Worm (Caenorhabditis elegans) whole organism, L2 larva: Measurements from ENCODE around the gene dct-18.

Source experiments
- C34F6.9 ChIP-seq: fragments of 150-350 bp; optimal IDR thresholded peaks from 2 replicates; lab custom pipeline; 2014; ENCODE audit warnings: missing biosample characterization, missing genetic modification characterization
- F13H6.1 ChIP-seq: sonication (generic microtip); optimal IDR thresholded peaks from 2 replicates; lab custom pipeline; 2016; ENCODE audit warnings: missing genetic modification characterization, missing compliant biosample characterization
- R02D3.7 ChIP-seq: fragments of 150-350 bp; optimal IDR thresholded peaks from 2 replicates; lab custom pipeline; 2014; ENCODE audit warnings: missing biosample characterization, missing genetic modification characterization
- Y55F3AM.14 ChIP-seq: fragments of 200-800 bp; sonication (Bioruptor generic); optimal IDR thresholded peaks from 2 replicates; lab custom pipeline; 2018; ENCODE audit warnings: mild to moderate bottlenecking, missing genetic modification characterization, missing compliant biosample characterization
- ZK546.5 ChIP-seq: sonication (generic microtip); optimal IDR thresholded peaks from 2 replicates; lab custom pipeline; 2017; ENCODE audit warnings: missing biosample characterization, missing genetic modification characterization
- alr-1 ChIP-seq: fragments of 150-350 bp; optimal IDR thresholded peaks from 2 replicates; lab custom pipeline; 2014; ENCODE audit warnings: missing biosample characterization, missing genetic modification characterization
- aly-2 ChIP-seq: fragments of 150-350 bp; optimal IDR thresholded peaks from 2 replicates; lab custom pipeline; 2014; ENCODE audit warnings: missing biosample characterization, missing genetic modification characterization
- ama-1 ChIP-seq: fragments of 150-350 bp; optimal IDR thresholded peaks from 2 replicates; lab custom pipeline; 2018; ENCODE audit warnings: inconsistent platforms
- blmp-1 ChIP-seq: sonication (generic microtip); optimal IDR thresholded peaks from 2 replicates; lab custom pipeline; 2017; ENCODE audit warnings: missing genetic modification characterization, mild to moderate bottlenecking, missing compliant biosample characterization, antibody characterized with exemption, moderate library complexity; ENCODE audit not compliant: insufficient read depth
- ceh-16 ChIP-seq: fragments of 150-350 bp; optimal IDR thresholded peaks from 2 replicates; lab custom pipeline; 2014; ENCODE audit warnings: missing biosample characterization, missing genetic modification characterization
- ceh-82 ChIP-seq: fragments of 150-350 bp; optimal IDR thresholded peaks from 2 replicates; lab custom pipeline; 2014; ENCODE audit warnings: missing biosample characterization, missing genetic modification characterization
- crh-2 ChIP-seq: sonication (generic microtip); optimal IDR thresholded peaks from 2 replicates; lab custom pipeline; 2017; ENCODE audit warnings: missing biosample characterization, missing genetic modification characterization
- dmd-4 ChIP-seq: sonication (generic microtip); optimal IDR thresholded peaks from 2 replicates; lab custom pipeline; 2017; ENCODE audit warnings: missing biosample characterization, missing genetic modification characterization
- egl-27 ChIP-seq: sonication (generic microtip); optimal IDR thresholded peaks from 3 replicates; lab custom pipeline; 2017; ENCODE audit warnings: missing biosample characterization, missing genetic modification reagents, missing genetic modification characterization
- elt-1 ChIP-seq: fragments of 150-350 bp; optimal IDR thresholded peaks from 2 replicates; lab custom pipeline; 2014; ENCODE audit warnings: missing biosample characterization, missing genetic modification characterization
- elt-3 ChIP-seq: sonication (generic microtip); optimal IDR thresholded peaks from 2 replicates; lab custom pipeline; 2017; ENCODE audit warnings: missing biosample characterization, missing genetic modification characterization
- fos-1 ChIP-seq: fragments of 150-350 bp; optimal IDR thresholded peaks from 2 replicates; lab custom pipeline; 2014; ENCODE audit warnings: missing biosample characterization, missing genetic modification characterization
- gmeb-1 ChIP-seq: fragments of 150-350 bp; optimal IDR thresholded peaks from 2 replicates; lab custom pipeline; 2014; ENCODE audit warnings: missing biosample characterization, missing genetic modification characterization
- lin-11 ChIP-seq: fragments of 150-350 bp; sonication (generic microtip); optimal IDR thresholded peaks from 2 replicates; lab custom pipeline; 2014; ENCODE audit warnings: missing biosample characterization, missing genetic modification characterization, inconsistent platforms, mixed read lengths
- lin-13 ChIP-seq: fragments of 150-350 bp; optimal IDR thresholded peaks from 2 replicates; lab custom pipeline; 2014; ENCODE audit warnings: missing biosample characterization, missing genetic modification reagents, missing genetic modification characterization
- lin-39 ChIP-seq: fragments of 150-350 bp; optimal IDR thresholded peaks from 2 replicates; lab custom pipeline; 2014; ENCODE audit warnings: missing biosample characterization, missing genetic modification reagents, missing genetic modification characterization
- lsy-2 ChIP-seq, 2 experiments: fragments of 150-350 bp in 1 of 2; sonication (generic microtip) in 1 of 2; optimal IDR thresholded peaks; 2 replicates each; lab custom pipeline; 2014 to 2017; ENCODE audit warnings: missing biosample characterization in 2 of 2, missing genetic modification characterization in 2 of 2
- mab-5 ChIP-seq: fragments of 150-350 bp; optimal IDR thresholded peaks from 2 replicates; lab custom pipeline; 2014; ENCODE audit warnings: missing biosample characterization, missing genetic modification characterization
- mbf-1 ChIP-seq: sonication (generic microtip); optimal IDR thresholded peaks from 2 replicates; lab custom pipeline; 2017; ENCODE audit warnings: missing biosample characterization, missing genetic modification characterization
- mdl-1 ChIP-seq, 2 experiments: fragments of 150-350 bp in 1 of 2; sonication (generic microtip) in 1 of 2; optimal IDR thresholded peaks; 2 replicates each; lab custom pipeline; 2017; ENCODE audit warnings: missing biosample characterization in 2 of 2, missing genetic modification characterization in 2 of 2
- nhr-10 ChIP-seq: sonication (generic microtip); optimal IDR thresholded peaks from 2 replicates; lab custom pipeline; 2017; ENCODE audit warnings: missing biosample characterization, missing genetic modification characterization
- nhr-11 ChIP-seq: fragments of 150-350 bp; optimal IDR thresholded peaks from 2 replicates; lab custom pipeline; 2014; ENCODE audit warnings: missing biosample characterization, missing genetic modification characterization
- nhr-12 ChIP-seq: fragments of 150-350 bp; optimal IDR thresholded peaks from 2 replicates; lab custom pipeline; 2014; ENCODE audit warnings: missing biosample characterization, missing genetic modification characterization
- nhr-129 ChIP-seq: fragments of 150-350 bp; optimal IDR thresholded peaks from 2 replicates; lab custom pipeline; 2014; ENCODE audit warnings: missing biosample characterization, missing genetic modification characterization
- nhr-21 ChIP-seq: fragments of 150-350 bp; optimal IDR thresholded peaks from 2 replicates; lab custom pipeline; 2014; ENCODE audit warnings: missing biosample characterization, missing genetic modification characterization
- nhr-23 ChIP-seq: fragments of 150-350 bp; optimal IDR thresholded peaks from 2 replicates; lab custom pipeline; 2014; ENCODE audit warnings: missing biosample characterization, missing genetic modification reagents, missing genetic modification characterization
- nhr-237 ChIP-seq: fragments of 150-350 bp; optimal IDR thresholded peaks from 2 replicates; lab custom pipeline; 2014; ENCODE audit warnings: missing biosample characterization, missing genetic modification characterization
- nhr-25 ChIP-seq: fragments of 150-350 bp; sonication (generic microtip); optimal IDR thresholded peaks from 3 replicates; lab custom pipeline; 2014; ENCODE audit warnings: missing biosample characterization, missing genetic modification characterization
- nhr-6 ChIP-seq: fragments of 150-350 bp; optimal IDR thresholded peaks from 2 replicates; lab custom pipeline; 2014; ENCODE audit warnings: missing biosample characterization, missing genetic modification characterization
- nhr-77 ChIP-seq: fragments of 150-350 bp; optimal IDR thresholded peaks from 2 replicates; lab custom pipeline; 2014; ENCODE audit warnings: missing biosample characterization, missing genetic modification characterization
- peb-1 ChIP-seq: fragments of 150-350 bp; optimal IDR thresholded peaks from 2 replicates; lab custom pipeline; 2014; ENCODE audit warnings: missing biosample characterization, missing genetic modification characterization
- sem-4 ChIP-seq: fragments of 150-350 bp; optimal IDR thresholded peaks from 2 replicates; lab custom pipeline; 2014; ENCODE audit warnings: missing biosample characterization, missing genetic modification reagents, missing genetic modification characterization
- skn-1 ChIP-seq: sonication (generic microtip); optimal IDR thresholded peaks from 2 replicates; lab custom pipeline; 2017; ENCODE audit warnings: missing biosample characterization, missing genetic modification characterization
- sma-3 ChIP-seq: sonication (generic microtip); optimal IDR thresholded peaks from 2 replicates; lab custom pipeline; 2016; ENCODE audit warnings: missing genetic modification reagents, missing genetic modification characterization, missing compliant biosample characterization
- sma-9 ChIP-seq, 2 experiments: fragments of 150-350 bp in 1 of 2; sonication (generic microtip) in 1 of 2; optimal IDR thresholded peaks; 2 replicates each; lab custom pipeline; 2014 to 2016; ENCODE audit warnings: missing genetic modification characterization in 2 of 2, mild to moderate bottlenecking in 1 of 2, missing biosample characterization in 1 of 2, missing compliant biosample characterization in 1 of 2, missing genetic modification reagents in 1 of 2, moderate library complexity in 1 of 2
- snpc-4 ChIP-seq: fragments of 150-350 bp; optimal IDR thresholded peaks from 2 replicates; lab custom pipeline; 2014; ENCODE audit warnings: missing biosample characterization, missing genetic modification characterization
- unc-39 ChIP-seq: fragments of 150-350 bp; optimal IDR thresholded peaks from 2 replicates; lab custom pipeline; 2014; ENCODE audit warnings: missing biosample characterization, missing genetic modification characterization
- unc-55 ChIP-seq: fragments of 150-350 bp; sonication (generic microtip); optimal IDR thresholded peaks from 3 replicates; lab custom pipeline; 2014; ENCODE audit warnings: missing biosample characterization, missing genetic modification reagents, missing genetic modification characterization
- unc-62 ChIP-seq: fragments of 150-350 bp; optimal IDR thresholded peaks from 2 replicates; lab custom pipeline; 2014; ENCODE audit warnings: missing biosample characterization, missing genetic modification reagents, missing genetic modification characterization
- zag-1 ChIP-seq: fragments of 150-350 bp; optimal IDR thresholded peaks from 2 replicates; lab custom pipeline; 2014; ENCODE audit warnings: missing biosample characterization, missing genetic modification characterization
- ztf-1 ChIP-seq: fragments of 200-800 bp; sonication (Bioruptor generic); conservative IDR thresholded peaks from 2 replicates; pipeline ENCODE4 v1.3.6; 2022; ENCODE audit warnings: missing genetic modification characterization, missing compliant biosample characterization
- ztf-11 ChIP-seq: sonication (generic microtip); optimal IDR thresholded peaks from 2 replicates; lab custom pipeline; 2017; ENCODE audit warnings: missing biosample characterization, missing genetic modification characterization
- ztf-4 ChIP-seq: fragments of 150-350 bp; optimal IDR thresholded peaks from 2 replicates; lab custom pipeline; 2014; ENCODE audit warnings: missing biosample characterization, missing genetic modification characterization

Gene dct-18

DNA sequence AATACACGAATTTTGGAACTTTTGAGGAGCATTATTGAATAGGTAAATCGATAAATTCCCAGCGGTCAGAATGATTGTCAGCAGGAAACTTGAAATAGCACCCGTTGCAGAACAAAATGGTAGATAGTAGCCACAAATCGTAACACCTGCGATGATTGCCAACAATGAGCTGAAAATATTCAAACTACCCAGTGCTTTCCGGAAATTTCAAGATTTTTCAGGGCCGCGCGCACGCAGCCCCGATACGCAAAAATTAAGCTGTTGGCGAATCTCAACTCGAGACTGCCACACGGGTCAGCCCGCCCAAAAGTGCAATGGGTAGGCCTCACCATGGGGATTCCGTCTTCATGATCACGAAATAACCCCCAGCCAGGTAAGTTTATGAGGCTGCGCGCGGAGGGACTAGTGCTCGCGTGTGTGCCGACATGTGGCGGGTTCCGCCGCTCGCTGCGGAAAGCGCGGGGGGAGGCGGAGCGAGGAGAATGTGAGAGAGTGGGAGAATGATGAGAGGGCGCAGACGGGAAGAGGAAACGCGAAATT, 13.0 kb downstream of the dct-18 start:
- TF ChIP-seq blmp-1 (tag; lab: Kevin White, UChicago) (peak; percentile 62), mbf-1 (tag; lab: Kevin White, UChicago) (no peak), ztf-4 (peak; percentile 76), ZK546.5 (tag; lab: Kevin White, UChicago) (peak; percentile 34), gmeb-1 (peak; percentile 82), lin-11 (tag; lab: Kevin White, UChicago) (peak; percentile 88), lin-13 (GFP tag; lab: Kevin White, UChicago) (peak; percentile 90), ztf-1 (GFP tag; lab: Robert Waterston, UW) (no peak), ztf-11 (tag; lab: Kevin White, UChicago) (no peak), nhr-237 (tag; lab: Kevin White, UChicago) (peak; percentile 70), R02D3.7 (tag; lab: Kevin White, UChicago) (peak; percentile 24), zag-1 (tag; lab: Kevin White, UChicago) (peak; percentile 78), nhr-23 (no peak), unc-62 (GFP tag; lab: Kevin White, UChicago) (no peak), nhr-10 (tag; lab: Kevin White, UChicago) (peak; percentile 84), egl-27 (tag; lab: Kevin White, UChicago) (peak; percentile 85), elt-3 (tag; lab: Kevin White, UChicago) (no peak), aly-2 (no peak), unc-39 (no peak), sma-3 (GFP tag; lab: Kevin White, UChicago) (peak; percentile 97), snpc-4 (tag; lab: Kevin White, UChicago) (peak; percentile 99), lin-39 (tag; lab: Kevin White, UChicago) (no peak), mab-5 (tag; lab: Kevin White, UChicago) (peak; percentile 36), elt-1 (tag; lab: Kevin White, UChicago) (no peak), ceh-82 (tag; lab: Kevin White, UChicago) (peak; percentile 60), nhr-21 (tag; lab: Kevin White, UChicago) (peak; percentile 95), sem-4 (peak; percentile 79), nhr-6 (tag; lab: Kevin White, UChicago) (peak; percentile 74), ceh-16 (tag; lab: Kevin White, UChicago) (peak; percentile 98), fos-1 (tag; lab: Kevin White, UChicago) (peak; percentile 70), crh-2 (tag; lab: Kevin White, UChicago) (peak; percentile 92), Y55F3AM.14 (GFP tag; lab: Kevin White, UChicago) (peak; percentile 89), peb-1 (tag; lab: Kevin White, UChicago) (no peak), C34F6.9 (peak; percentile 59), nhr-25 (tag; lab: Kevin White, UChicago) (peak; percentile 89), nhr-12 (tag; lab: Kevin White, UChicago) (no peak), ama-1 (lab: Kevin White, UChicago) (peak; percentile 100), lsy-2 (tag; optimal IDR thresholded peaks at IDR 0.05; lab: Kevin White, UChicago) (peak; percentile 81 to 85), nhr-11 (tag; lab: Kevin White, UChicago) (peak; percentile 20), nhr-77 (peak; percentile 63), sma-9 (GFP tag; optimal IDR thresholded peaks at IDR 0.05; lab: Kevin White, UChicago) (peak; percentile 88), sma-9 (tag; optimal IDR thresholded peaks at IDR 0.05; lab: Kevin White, UChicago) (no peak), unc-55 (peak; percentile 74), mdl-1 (tag; optimal IDR thresholded peaks at IDR 0.05; lab: Kevin White, UChicago) (peak; percentile 87 to 91), nhr-129 (tag; lab: Kevin White, UChicago) (peak; percentile 87), dmd-4 (no peak), skn-1 (peak; percentile 22), alr-1 (tag; lab: Kevin White, UChicago) (no peak), F13H6.1 (peak; percentile 94)
